Fruit fly (Drosophila melanogaster) S2 (cell line): ENCODE results near the gene Pex16.

Experiments
- CG8478 ChIP-seq: fragments of >200 bp; optimal IDR thresholded peaks from 2 replicates; lab custom pipeline; 2018
- CTCF ChIP-seq, 2 experiments: fragments of >200 bp; optimal IDR thresholded peaks; 2 replicates each; lab custom pipeline; 2018

- TF ChIP-seq CG8478 (lab: Kevin White, UChicago) (no peak), CTCF (optimal IDR thresholded peaks at IDR 0.05; lab: Kevin White, UChicago) (no peak)
These were observed 16.6 kb downstream of the Pex16 start for dm6 chr3L:20761482-20761881.
